Worm (Caenorhabditis elegans) whole organism, late embryonic: ENCODE measurements around the gene Y57G11C.23.
"Not testable (repeated sequence)": the region's sequence is repeated elsewhere in the genome, so short reads cannot be mapped to it uniquely, and the experiment has no call there.

Source experiments
- C08G9.2 ChIP-seq: sonication (generic microtip); optimal IDR thresholded peaks from 2 replicates; lab custom pipeline; 2016; ENCODE audit warnings: mild to moderate bottlenecking, missing genetic modification characterization, moderate library complexity, missing compliant biosample characterization
- C38D4.7 ChIP-seq: fragments of 200-800 bp; sonication (Bioruptor generic); optimal IDR thresholded peaks from 2 replicates; lab custom pipeline; 2018; ENCODE audit warnings: mild to moderate bottlenecking, missing genetic modification characterization, moderate library complexity, missing compliant biosample characterization
- F13H6.1 ChIP-seq: sonication (generic microtip); optimal IDR thresholded peaks from 2 replicates; lab custom pipeline; 2016; ENCODE audit warnings: missing genetic modification characterization, missing compliant biosample characterization
- K02D7.2 ChIP-seq: sonication (generic microtip); optimal IDR thresholded peaks from 2 replicates; lab custom pipeline; 2017; ENCODE audit warnings: mild to moderate bottlenecking, missing genetic modification characterization, missing compliant biosample characterization
- K09A11.1 ChIP-seq: sonication (generic microtip); optimal IDR thresholded peaks from 2 replicates; lab custom pipeline; 2017; ENCODE audit warnings: antibody characterized with exemption, mild to moderate bottlenecking, missing genetic modification characterization, missing compliant biosample characterization; ENCODE audit not compliant: insufficient read depth
- T23F11.4 ChIP-seq: fragments of 200-800 bp; sonication (Bioruptor generic); optimal IDR thresholded peaks from 2 replicates; lab custom pipeline; 2018; ENCODE audit warnings: mild to moderate bottlenecking, missing genetic modification characterization, missing compliant biosample characterization
- ahr-1 ChIP-seq: sonication (generic microtip); optimal IDR thresholded peaks from 2 replicates; lab custom pipeline; 2016; ENCODE audit warnings: missing genetic modification characterization, missing compliant biosample characterization
- ceh-14 ChIP-seq: sonication (generic microtip); optimal IDR thresholded peaks from 2 replicates; lab custom pipeline; 2016; ENCODE audit warnings: missing genotype, missing genetic modification characterization, missing compliant biosample characterization
- ceh-22 ChIP-seq: sonication (generic microtip); optimal IDR thresholded peaks from 2 replicates; lab custom pipeline; 2017; ENCODE audit warnings: missing biosample characterization, missing genetic modification characterization
- ceh-24 ChIP-seq: sonication (generic microtip); optimal IDR thresholded peaks from 2 replicates; lab custom pipeline; 2016; ENCODE audit warnings: mild to moderate bottlenecking, missing genetic modification characterization, missing compliant biosample characterization
- ceh-30 ChIP-seq: fragments of 150-350 bp; optimal IDR thresholded peaks from 2 replicates; lab custom pipeline; 2014; ENCODE audit warnings: missing biosample characterization, missing genetic modification characterization
- ceh-34 ChIP-seq: sonication (generic microtip); optimal IDR thresholded peaks from 2 replicates; lab custom pipeline; 2016; ENCODE audit warnings: mild to moderate bottlenecking, missing genetic modification characterization, missing compliant biosample characterization
- dmd-4 ChIP-seq: sonication (generic microtip); optimal IDR thresholded peaks from 2 replicates; lab custom pipeline; 2016; ENCODE audit warnings: borderline replicate concordance, missing genetic modification characterization, missing compliant biosample characterization
- dve-1 ChIP-seq: sonication (generic microtip); optimal IDR thresholded peaks from 2 replicates; lab custom pipeline; 2017; ENCODE audit warnings: antibody characterized with exemption, mild to moderate bottlenecking, missing genetic modification characterization, missing compliant biosample characterization
- elt-2 ChIP-seq: sonication (generic microtip); optimal IDR thresholded peaks from 2 replicates; lab custom pipeline; 2016; ENCODE audit warnings: missing genetic modification reagents, missing genetic modification characterization, missing compliant biosample characterization
- elt-4 ChIP-seq: sonication (generic microtip); optimal IDR thresholded peaks from 2 replicates; lab custom pipeline; 2016; ENCODE audit warnings: missing genetic modification characterization, missing compliant biosample characterization
- ets-4 ChIP-seq: sonication (generic microtip); optimal IDR thresholded peaks from 2 replicates; lab custom pipeline; 2016; ENCODE audit warnings: missing genetic modification characterization, missing compliant biosample characterization
- eyg-1 ChIP-seq: sonication (generic microtip); optimal IDR thresholded peaks from 2 replicates; lab custom pipeline; 2016; ENCODE audit warnings: missing genotype, missing genetic modification characterization, missing compliant biosample characterization
- fax-1 ChIP-seq: sonication (generic microtip); optimal IDR thresholded peaks from 2 replicates; lab custom pipeline; 2016; ENCODE audit warnings: missing genotype, missing genetic modification characterization, missing compliant biosample characterization
- fkh-6 ChIP-seq: sonication (generic microtip); optimal IDR thresholded peaks from 2 replicates; lab custom pipeline; 2016; ENCODE audit warnings: missing genetic modification characterization, missing compliant biosample characterization
- hlh-13 ChIP-seq: fragments of 200-800 bp; sonication (Bioruptor generic); optimal IDR thresholded peaks from 2 replicates; lab custom pipeline; 2018; ENCODE audit warnings: mild to moderate bottlenecking, missing genetic modification characterization, missing compliant biosample characterization
- hlh-6 ChIP-seq: sonication (generic microtip); optimal IDR thresholded peaks from 2 replicates; lab custom pipeline; 2016; ENCODE audit warnings: missing genotype, missing genetic modification characterization, missing compliant biosample characterization
- hlh-8 ChIP-seq: sonication (generic microtip); optimal IDR thresholded peaks from 2 replicates; lab custom pipeline; 2016; ENCODE audit warnings: missing genotype, missing genetic modification characterization, missing compliant biosample characterization
- lim-6 ChIP-seq: sonication (generic microtip); optimal IDR thresholded peaks from 2 replicates; lab custom pipeline; 2016; ENCODE audit warnings: missing genetic modification characterization, missing compliant biosample characterization
- lin-11 ChIP-seq: fragments of 200-800 bp; sonication (Bioruptor generic); optimal IDR thresholded peaks from 2 replicates; lab custom pipeline; 2018; ENCODE audit warnings: mild to moderate bottlenecking, missing genetic modification characterization, missing compliant biosample characterization
- madf-2 ChIP-seq: sonication (generic microtip); optimal IDR thresholded peaks from 2 replicates; lab custom pipeline; 2017; ENCODE audit warnings: missing genetic modification characterization, missing compliant biosample characterization
- nfya-1 ChIP-seq: sonication (generic microtip); optimal IDR thresholded peaks from 2 replicates; lab custom pipeline; 2017; ENCODE audit warnings: missing genetic modification characterization, mild to moderate bottlenecking, missing compliant biosample characterization, antibody characterized with exemption, moderate library complexity
- nhr-11 ChIP-seq: fragments of 150-350 bp; optimal IDR thresholded peaks from 2 replicates; lab custom pipeline; 2014; ENCODE audit warnings: missing biosample characterization, missing genetic modification characterization
- nhr-232 ChIP-seq: sonication (generic microtip); optimal IDR thresholded peaks from 2 replicates; lab custom pipeline; 2016; ENCODE audit warnings: missing genetic modification characterization, missing compliant biosample characterization
- npax-4 ChIP-seq: sonication (generic microtip); optimal IDR thresholded peaks from 2 replicates; lab custom pipeline; 2016; ENCODE audit warnings: missing genetic modification characterization, missing compliant biosample characterization
- pag-3 ChIP-seq: sonication (generic microtip); optimal IDR thresholded peaks from 2 replicates; lab custom pipeline; 2016; ENCODE audit warnings: missing compliant biosample characterization, missing genetic modification characterization, borderline replicate concordance
- pax-1 ChIP-seq: fragments of 150-350 bp; optimal IDR thresholded peaks from 2 replicates; lab custom pipeline; 2014; ENCODE audit warnings: missing biosample characterization, missing genetic modification characterization
- pha-2 ChIP-seq: sonication (generic microtip); optimal IDR thresholded peaks from 2 replicates; lab custom pipeline; 2017; ENCODE audit warnings: mild to moderate bottlenecking, missing genetic modification characterization, missing compliant biosample characterization
- pha-4 ChIP-seq: fragments of 150-350 bp; optimal IDR thresholded peaks from 2 replicates; lab custom pipeline; 2018; ENCODE audit warnings: missing biosample characterization, missing genetic modification reagents, missing genetic modification characterization
- pqm-1 ChIP-seq: sonication (generic microtip); optimal IDR thresholded peaks from 2 replicates; lab custom pipeline; 2016; ENCODE audit warnings: missing genetic modification characterization, missing compliant biosample characterization
- pros-1 ChIP-seq: fragments of 150-350 bp; optimal IDR thresholded peaks from 2 replicates; lab custom pipeline; 2014; ENCODE audit warnings: missing biosample characterization, missing genetic modification reagents, missing genetic modification characterization
- ref-2 ChIP-seq: sonication (generic microtip); optimal IDR thresholded peaks from 2 replicates; lab custom pipeline; 2016; ENCODE audit warnings: missing genetic modification characterization, missing compliant biosample characterization
- syd-9 ChIP-seq: sonication (generic microtip); optimal IDR thresholded peaks from 2 replicates; lab custom pipeline; 2016; ENCODE audit warnings: mild to moderate bottlenecking, missing genetic modification characterization, moderate library complexity, missing compliant biosample characterization
- unc-3 ChIP-seq, 2 experiments: fragments of 200-800 bp in 1 of 2; sonication (Bioruptor generic) in 1 of 2; sonication (generic microtip) in 1 of 2; conservative IDR thresholded peaks in 1 of 2; optimal IDR thresholded peaks in 1 of 2; 2 replicates each; pipeline versions ENCODE4 v1.3.6 to Lab custom; 2016 to 2022; ENCODE audit warnings: missing compliant biosample characterization in 2 of 2, missing genetic modification characterization in 2 of 2, missing genetic modification reagents in 1 of 2
- unc-55 ChIP-seq: sonication (generic microtip); optimal IDR thresholded peaks from 2 replicates; lab custom pipeline; 2017; ENCODE audit warnings: missing biosample characterization, missing genetic modification reagents, missing genetic modification characterization
- unc-86 ChIP-seq: sonication (generic microtip); optimal IDR thresholded peaks from 2 replicates; lab custom pipeline; 2016; ENCODE audit warnings: missing genetic modification characterization, missing compliant biosample characterization
- zip-5 ChIP-seq: sonication (generic microtip); optimal IDR thresholded peaks from 2 replicates; lab custom pipeline; 2016; ENCODE audit warnings: missing genetic modification characterization, missing compliant biosample characterization

Y57G11C.23 gene

ce11 chrIV:14863772-14864171 lies 2.2 kb upstream of the Y57G11C.23 start:
- TF ChIP-seq pros-1 (tag; lab: Kevin White, UChicago) (no peak), ceh-14 (tag; lab: Kevin White, UChicago) (no peak), zip-5 (tag; lab: Kevin White, UChicago) (no peak), syd-9 (tag; lab: Kevin White, UChicago) (no peak), C08G9.2 (no peak), pha-2 (tag; lab: Kevin White, UChicago) (no peak), ceh-24 (no peak), ahr-1 (tag; lab: Kevin White, UChicago) (no peak), T23F11.4 (GFP tag; lab: Kevin White, UChicago) (no peak), ceh-22 (tag; lab: Kevin White, UChicago) (no peak), fax-1 (tag; lab: Kevin White, UChicago) (no peak), unc-86 (tag; lab: Kevin White, UChicago) (no peak), hlh-8 (tag; lab: Kevin White, UChicago) (no peak), elt-4 (tag; lab: Kevin White, UChicago) (no peak)

ce11 chrIV:14862147-14862546 lies 556 bp upstream of the Y57G11C.23 start, which contains the start of gene Y57G11C.38:
Gene Y57G11C.38, plus strand, starts transcription at chrIV:14862447.
- TF ChIP-seq C08G9.2 (no peak), ref-2 (tag; lab: Kevin White, UChicago) (no peak), pha-4 (tag; lab: Kevin White, UChicago) (no peak)

ce11 chrIV:14853703-14854102 lies 7.9 kb downstream of the Y57G11C.23 start, which contains the start of gene Y57G11C.52:
Gene Y57G11C.52, plus strand, starts transcription at chrIV:14854003.
- no peak for TF ChIP-seq elt-4 (tag; lab: Kevin White, UChicago)
- TF ChIP-seq pha-2 (tag; lab: Kevin White, UChicago), result no peak
- TF ChIP-seq dmd-4, result no peak
- no peak for TF ChIP-seq lim-6 (tag; lab: Kevin White, UChicago)
- TF ChIP-seq dve-1 (tag; lab: Kevin White, UChicago), result no peak
- no peak for TF ChIP-seq elt-2 (tag; lab: Kevin White, UChicago)
- TF ChIP-seq fkh-6 (tag; lab: Kevin White, UChicago), result no peak
- no peak for TF ChIP-seq hlh-13 (GFP tag; lab: Kevin White, UChicago)
- TF ChIP-seq K02D7.2 (tag; lab: Kevin White, UChicago), result no peak
- no peak for TF ChIP-seq syd-9 (tag; lab: Kevin White, UChicago)
- no peak for TF ChIP-seq pag-3 (tag; lab: Kevin White, UChicago)
- TF ChIP-seq F13H6.1 (tag; lab: Kevin White, UChicago), result no peak
- TF ChIP-seq K09A11.1 (tag; lab: Kevin White, UChicago), result no peak
- no peak for TF ChIP-seq T23F11.4 (GFP tag; lab: Kevin White, UChicago)
- TF ChIP-seq ceh-30, result no peak
- no peak for TF ChIP-seq ahr-1 (tag; lab: Kevin White, UChicago)
- TF ChIP-seq ceh-34 (tag; lab: Kevin White, UChicago), result no peak

- not testable (repeated sequence) for TF ChIP-seq unc-3 (GFP tag; conservative IDR thresholded peaks at IDR 0.05; lab: Robert Waterston, UW); unc-3 (tag; optimal IDR thresholded peaks at IDR 0.05; lab: Kevin White, UChicago); pax-1 (tag; lab: Kevin White, UChicago); npax-4 (tag; lab: Kevin White, UChicago)
Measured at ce11 chrIV:14843062-14843461, 18.5 kb downstream of the Y57G11C.23 start, which contains the start of gene Y57G11C.20. Gene Y57G11C.20, plus strand, starts transcription at chrIV:14843362.

ce11 chrIV:14838095-14838494 lies 23.5 kb downstream of the Y57G11C.23 start:
- TF ChIP-seq nhr-11 (tag; lab: Kevin White, UChicago) (no peak), pqm-1 (peak; percentile 24), nhr-232 (tag; lab: Kevin White, UChicago) (peak; percentile 61), lin-11 (tag; lab: Kevin White, UChicago) (peak; percentile 71), C38D4.7 (peak; percentile 70), pha-2 (tag; lab: Kevin White, UChicago) (peak; percentile 13), hlh-8 (tag; lab: Kevin White, UChicago) (peak; percentile 65), nfya-1 (tag; lab: Kevin White, UChicago) (peak; percentile 34), zip-5 (tag; lab: Kevin White, UChicago) (peak; percentile 40), F13H6.1 (tag; lab: Kevin White, UChicago) (peak; percentile 46), madf-2 (tag; lab: Kevin White, UChicago) (peak; percentile 30), eyg-1 (tag; lab: Kevin White, UChicago) (no peak), ets-4 (no peak), ahr-1 (tag; lab: Kevin White, UChicago) (peak; percentile 29), unc-55 (GFP tag; lab: Kevin White, UChicago) (no peak), K09A11.1 (tag; lab: Kevin White, UChicago) (peak; percentile 22), pros-1 (tag; lab: Kevin White, UChicago) (no peak), hlh-6 (tag; lab: Kevin White, UChicago) (no peak), K02D7.2 (tag; lab: Kevin White, UChicago) (peak; percentile 41), syd-9 (tag; lab: Kevin White, UChicago) (peak; percentile 52)
